Fruit fly (Drosophila melanogaster): Measurements from ENCODE around the gene Ccp84Af.

The Ccp84Af gene

dm6 chr3R:6678480-6678879 lies 11.6 kb downstream of the Ccp84Af start, which contains the start of gene lab (continued):
- TF ChIP-seq bbx (GFP tag; IDR thresholded peaks at IDR 0.05; ENCODE audit: partially characterized antibody) (0 out of 2 replicates have a peak, but pooled peaks have one; percentile 15), CG13296 (GFP tag; optimal IDR thresholded peaks at IDR 0.05) (no peak), ash1 (GFP tag; optimal IDR thresholded peaks at IDR 0.05) (no peak), vfl (GFP tag; optimal IDR thresholded peaks at IDR 0.05) (no peak), Elba2 (GFP tag; optimal IDR thresholded peaks at IDR 0.05) (no peak), CG1024 (GFP tag; IDR thresholded peaks at IDR 0.05) (no peak), Rfx (GFP tag; IDR thresholded peaks at IDR 0.05) (no peak), lab (GFP tag; optimal IDR thresholded peaks at IDR 0.05) (peak; percentile 85), lbe (GFP tag; optimal IDR thresholded peaks at IDR 0.05) (no peak), CG13775 (GFP tag; optimal IDR thresholded peaks at IDR 0.05) (no peak), MBD-R2 (GFP tag; IDR thresholded peaks at IDR 0.05) (peak; percentile 10; the same call in 1 of the 2 replicates), Opbp (GFP tag; IDR thresholded peaks at IDR 0.05; ENCODE audit: partially characterized antibody) (0 out of 3 replicates have a peak, but pooled peaks have one; percentile 54), gfzf (GFP tag; optimal IDR thresholded peaks at IDR 0.05) (no peak), dysf (GFP tag; IDR thresholded peaks at IDR 0.05) (no peak), CG12071 (GFP tag; optimal IDR thresholded peaks at IDR 0.05) (no peak), Nf-YA (GFP tag; IDR thresholded peaks at IDR 0.05) (peak; percentile 76), unc-4 (GFP tag; IDR thresholded peaks at IDR 0.05; ENCODE audit: partially characterized antibody) (no peak), Hey (tag; optimal IDR thresholded peaks at IDR 0.05) (no peak), Sox102F (GFP tag; optimal IDR thresholded peaks at IDR 0.05) (no peak), sd (tag; optimal IDR thresholded peaks at IDR 0.05) (no peak), Ets65A (GFP tag) (no peak), row (GFP tag; IDR thresholded peaks at IDR 0.05) (no peak), sima (GFP tag; optimal IDR thresholded peaks at IDR 0.05) (no peak), CG18011 (GFP tag; optimal IDR thresholded peaks at IDR 0.05) (no peak), ATbp (GFP tag; optimal IDR thresholded peaks at IDR 0.05) (no peak), CG4404 (GFP tag; IDR thresholded peaks at IDR 0.05) (no peak), YL-1 (GFP tag; optimal IDR thresholded peaks at IDR 0.05) (no peak), CoRest (tag; optimal IDR thresholded peaks at IDR 0.05) (peak; percentile 32), CG11560 (tag; IDR thresholded peaks at IDR 0.05) (no peak), lmd (GFP tag; IDR thresholded peaks at IDR 0.05) (no peak), sens (GFP tag) (peak; percentile 62), cato (GFP tag; optimal IDR thresholded peaks at IDR 0.05; ENCODE audit: borderline replicate concordance) (no peak), MTF-1 (GFP tag; optimal IDR thresholded peaks at IDR 0.05; ENCODE audit: borderline replicate concordance) (no peak), CG2199 (GFP tag; IDR thresholded peaks at IDR 0.05) (peak; percentile 78; the same call in 2 of the 3 replicates), seq (GFP tag; IDR thresholded peaks at IDR 0.05) (peak; percentile 73; the same call in 1 of the 2 replicates), sna (GFP tag; IDR thresholded peaks at IDR 0.05; ENCODE audit: partially characterized antibody) (no peak), CG11456 (GFP tag; IDR thresholded peaks at IDR 0.05) (no peak), zfh2 (GFP tag; optimal IDR thresholded peaks at IDR 0.05) (no peak), cad (GFP tag; optimal IDR thresholded peaks at IDR 0.05) (no peak), pb (GFP tag; optimal IDR thresholded peaks at IDR 0.05) (peak; percentile 10), CG14965 (GFP tag; optimal IDR thresholded peaks at IDR 0.05; ENCODE audit: borderline replicate concordance) (no peak), CG1832 (GFP tag; optimal IDR thresholded peaks at IDR 0.05) (peak; percentile 97), Spps (tag; optimal IDR thresholded peaks at IDR 0.05) (no peak), CG1602 (GFP tag; optimal IDR thresholded peaks at IDR 0.05) (no peak), peb (GFP tag; IDR thresholded peaks at IDR 0.05) (no peak), CG34224 (GFP tag; IDR thresholded peaks at IDR 0.05; ENCODE audit: partially characterized antibody) (no peak; the same call in 2 of the 3 replicates), CG9932 (GFP tag; IDR thresholded peaks at IDR 0.05) (no peak), dimm (GFP tag; IDR thresholded peaks at IDR 0.05) (no peak), danr (GFP tag; IDR thresholded peaks at IDR 0.05) (no peak), ranshi (GFP tag; IDR thresholded peaks at IDR 0.05) (no peak), CG7556 (GFP tag; optimal IDR thresholded peaks at IDR 0.05) (no peak)
